Worm (Caenorhabditis elegans) whole organism, mixed stage, embryonic: ENCODE data around the gene srsx-9.

Source experiments
- M03D4.4 ChIP-seq: sonication (generic microtip); optimal IDR thresholded peaks from 2 replicates; lab custom pipeline; 2017; ENCODE audit warnings: mild to moderate bottlenecking, missing genetic modification characterization, missing compliant biosample characterization
- bed-3 ChIP-seq: fragments of 200-800 bp; sonication (Bioruptor generic); optimal IDR thresholded peaks from 3 replicates; lab custom pipeline; 2018; ENCODE audit warnings: mild to moderate bottlenecking, missing genetic modification characterization, moderate library complexity, missing compliant biosample characterization
- blmp-1 ChIP-seq: fragments of 150-350 bp; optimal IDR thresholded peaks from 2 replicates; lab custom pipeline; 2014; ENCODE audit warnings: missing biosample characterization, missing genetic modification characterization
- ceh-39 ChIP-seq: fragments of 150-350 bp; optimal IDR thresholded peaks from 2 replicates; lab custom pipeline; 2014; ENCODE audit warnings: missing biosample characterization, missing genetic modification characterization
- ceh-43 ChIP-seq: fragments of 200-800 bp; sonication (Bioruptor generic); optimal IDR thresholded peaks from 2 replicates; lab custom pipeline; 2018; ENCODE audit warnings: mild to moderate bottlenecking, missing genetic modification characterization, moderate library complexity, missing compliant biosample characterization
- ceh-83 ChIP-seq: fragments of 200-800 bp; sonication (Bioruptor generic); optimal IDR thresholded peaks from 2 replicates; lab custom pipeline; 2018; ENCODE audit warnings: mild to moderate bottlenecking, missing genetic modification characterization, missing compliant biosample characterization
- ces-1 ChIP-seq: fragments of 150-350 bp; optimal IDR thresholded peaks from 2 replicates; lab custom pipeline; 2014; ENCODE audit warnings: missing biosample characterization, missing genetic modification reagents, missing genetic modification characterization
- drap-1 ChIP-seq: fragments of 200-800 bp; sonication (Bioruptor generic); optimal IDR thresholded peaks from 3 replicates; lab custom pipeline; 2018; ENCODE audit warnings: mild to moderate bottlenecking, missing genetic modification characterization, missing compliant biosample characterization
- elt-1 ChIP-seq: sonication (generic microtip); optimal IDR thresholded peaks from 2 replicates; lab custom pipeline; 2017; ENCODE audit warnings: missing genetic modification characterization, mild to moderate bottlenecking, missing compliant biosample characterization, antibody characterized with exemption, moderate library complexity, borderline replicate concordance; ENCODE audit not compliant: insufficient read depth
- elt-3 ChIP-seq: fragments of 150-350 bp; optimal IDR thresholded peaks from 2 replicates; lab custom pipeline; 2014; ENCODE audit warnings: missing biosample characterization, missing genetic modification characterization
- flh-1 ChIP-seq: fragments of 200-800 bp; sonication (Bioruptor generic); optimal IDR thresholded peaks from 2 replicates; lab custom pipeline; 2018; ENCODE audit warnings: mild to moderate bottlenecking, missing genetic modification characterization, moderate library complexity, missing compliant biosample characterization
- ham-2 ChIP-seq: fragments of 200-800 bp; sonication (Bioruptor generic); optimal IDR thresholded peaks from 2 replicates; lab custom pipeline; 2018; ENCODE audit warnings: mild to moderate bottlenecking, missing genetic modification characterization, missing compliant biosample characterization
- hlh-1 ChIP-seq: fragments of 150-350 bp; optimal IDR thresholded peaks from 2 replicates; lab custom pipeline; 2014; ENCODE audit warnings: missing biosample characterization, missing genetic modification reagents, missing genetic modification characterization
- lin-13 ChIP-seq: fragments of 150-350 bp; optimal IDR thresholded peaks from 2 replicates; lab custom pipeline; 2014; ENCODE audit warnings: missing biosample characterization, missing genetic modification characterization
- lin-32 ChIP-seq: fragments of 200-800 bp; sonication (Bioruptor generic); optimal IDR thresholded peaks from 2 replicates; lab custom pipeline; 2018; ENCODE audit warnings: mild to moderate bottlenecking, missing genetic modification characterization, missing compliant biosample characterization
- mab-5 ChIP-seq: fragments of 150-350 bp; optimal IDR thresholded peaks from 2 replicates; lab custom pipeline; 2014; ENCODE audit warnings: missing biosample characterization, missing genetic modification characterization
- mep-1 ChIP-seq: fragments of 150-350 bp; optimal IDR thresholded peaks from 2 replicates; lab custom pipeline; 2017; ENCODE audit warnings: missing biosample characterization, missing genetic modification reagents, missing genetic modification characterization, inconsistent platforms
- mls-2 ChIP-seq: sonication (generic microtip); optimal IDR thresholded peaks from 2 replicates; lab custom pipeline; 2016; ENCODE audit warnings: mild to moderate bottlenecking, missing genetic modification characterization, moderate library complexity, missing compliant biosample characterization
- nhr-2 ChIP-seq: fragments of 150-350 bp; optimal IDR thresholded peaks from 2 replicates; lab custom pipeline; 2014; ENCODE audit warnings: missing biosample characterization, missing genetic modification characterization
- nhr-28 ChIP-seq: fragments of 150-350 bp; optimal IDR thresholded peaks from 2 replicates; lab custom pipeline; 2014; ENCODE audit warnings: missing biosample characterization, missing genetic modification characterization
- nhr-76 ChIP-seq: sonication (generic microtip); optimal IDR thresholded peaks from 2 replicates; lab custom pipeline; 2017; ENCODE audit warnings: missing biosample characterization, missing genetic modification characterization
- pha-4 ChIP-seq: fragments of 150-350 bp; optimal IDR thresholded peaks from 2 replicates; lab custom pipeline; 2018; ENCODE audit warnings: missing biosample characterization, missing genetic modification reagents, missing genetic modification characterization
- sem-2 ChIP-seq: fragments of 200-800 bp; sonication (Bioruptor generic); optimal IDR thresholded peaks from 2 replicates; lab custom pipeline; 2018; ENCODE audit warnings: mild to moderate bottlenecking, missing genetic modification characterization, missing compliant biosample characterization
- snpc-4 ChIP-seq: fragments of 150-350 bp; optimal IDR thresholded peaks from 2 replicates; lab custom pipeline; 2014; ENCODE audit warnings: missing biosample characterization, missing genetic modification characterization
- tbx-8 ChIP-seq: fragments of 200-800 bp; sonication (Bioruptor generic); optimal IDR thresholded peaks from 2 replicates; lab custom pipeline; 2018; ENCODE audit warnings: mild to moderate bottlenecking, missing genetic modification characterization, moderate library complexity, missing compliant biosample characterization
- unc-120 ChIP-seq: sonication (generic microtip); optimal IDR thresholded peaks from 2 replicates; lab custom pipeline; 2017; ENCODE audit warnings: missing genetic modification characterization, missing compliant biosample characterization; ENCODE audit not compliant: poor library complexity, severe bottlenecking
- unc-39 ChIP-seq: fragments of 150-350 bp; optimal IDR thresholded peaks from 2 replicates; lab custom pipeline; 2014; ENCODE audit warnings: missing biosample characterization, missing genetic modification characterization
- unc-62 ChIP-seq: fragments of 150-350 bp; optimal IDR thresholded peaks from 2 replicates; lab custom pipeline; 2014; ENCODE audit warnings: missing biosample characterization, missing genetic modification reagents, missing genetic modification characterization
- zip-8 ChIP-seq: fragments of 150-350 bp; optimal IDR thresholded peaks from 2 replicates; lab custom pipeline; 2014; ENCODE audit warnings: missing biosample characterization, missing genetic modification characterization
- ztf-11 ChIP-seq: fragments of 150-350 bp; optimal IDR thresholded peaks from 2 replicates; lab custom pipeline; 2014; ENCODE audit warnings: missing biosample characterization, missing genetic modification characterization

Gene srsx-9

DNA sequence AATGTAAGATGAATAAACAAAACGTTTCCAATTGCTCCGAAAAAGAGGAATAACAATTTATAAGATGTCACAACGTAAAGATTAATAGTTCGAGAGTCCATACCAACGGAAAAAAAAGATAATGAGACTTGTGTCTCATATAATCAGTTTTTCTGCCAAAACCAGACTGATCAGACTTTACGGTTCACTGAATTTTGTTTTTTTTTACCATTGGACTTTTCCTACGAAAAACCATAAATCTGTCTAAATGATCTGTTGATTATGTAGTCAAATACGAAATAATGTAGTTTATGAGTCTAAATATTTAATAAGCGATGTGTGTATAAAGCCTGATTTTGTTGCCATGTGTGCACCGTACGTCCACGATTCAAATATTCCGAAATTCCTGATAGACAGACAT lies 6.2 kb upstream of the srsx-9 start, which contains the start of gene srsx-11:
srsx-11 (minus strand) TSS at position 101 of the 400 bp plus-strand sequence.
- TF ChIP-seq zip-8 (tag; lab: Kevin White, UChicago) = no peak
- no peak for TF ChIP-seq elt-1
- TF ChIP-seq ces-1 = no peak
- no peak for TF ChIP-seq ceh-83
- TF ChIP-seq unc-39 (tag; lab: Kevin White, UChicago) = no peak

DNA sequence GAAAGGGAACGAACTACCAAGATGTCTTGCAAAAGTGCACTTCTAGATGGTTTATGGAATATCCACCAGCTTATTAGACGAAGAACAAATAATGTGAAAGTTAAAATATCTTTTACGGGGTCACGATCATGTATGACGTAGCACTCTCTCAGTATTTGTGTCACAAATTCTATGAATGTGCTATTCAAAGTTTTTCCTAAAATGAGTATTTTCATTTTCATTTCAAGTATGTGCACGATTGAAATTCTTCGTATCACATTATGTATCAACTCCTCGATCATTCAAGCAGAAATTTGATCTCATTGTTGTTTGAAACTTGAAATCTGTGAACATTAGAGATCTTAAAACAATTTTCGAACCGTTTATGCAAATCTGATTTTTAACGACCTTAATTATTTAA lies 4.7 kb upstream of the srsx-9 start:
- no peak for TF ChIP-seq elt-3 (tag; lab: Kevin White, UChicago)
- no peak for TF ChIP-seq M03D4.4
- no peak for TF ChIP-seq mab-5

DNA sequence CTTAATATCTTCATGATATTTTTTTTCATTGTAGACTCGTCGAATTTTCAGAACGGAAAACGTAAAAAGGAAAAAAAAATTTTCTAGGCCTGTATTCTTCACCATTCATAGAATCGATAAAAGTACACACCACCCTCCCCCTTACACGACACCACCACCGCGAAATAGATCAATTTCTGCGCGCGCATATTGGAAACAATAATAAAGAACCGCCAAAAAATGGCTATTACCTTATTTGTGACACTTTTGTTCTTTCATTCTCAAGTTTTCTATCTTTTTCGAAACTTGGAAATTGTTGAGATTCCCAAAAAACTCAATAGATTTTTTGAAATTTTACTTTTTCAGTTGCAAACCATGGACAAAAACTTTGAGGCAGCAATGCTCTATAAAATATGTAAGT lies 2.3 kb upstream of the srsx-9 start, which contains the start of gene F26G5.1:
F26G5.1 (plus strand) TSS at position 339 of the 400 bp plus-strand sequence.
- TF ChIP-seq flh-1 (GFP tag; lab: Kevin White, UChicago) (no peak), unc-120 (no peak), tbx-8 (GFP tag; lab: Kevin White, UChicago) (no peak), elt-1 (no peak), ceh-39 (tag; lab: Kevin White, UChicago) (no peak), ceh-43 (GFP tag; lab: Kevin White, UChicago) (no peak), blmp-1 (tag; lab: Kevin White, UChicago) (no peak)
- TF ChIP-seq, all 35 proteins: peak for 0

DNA sequence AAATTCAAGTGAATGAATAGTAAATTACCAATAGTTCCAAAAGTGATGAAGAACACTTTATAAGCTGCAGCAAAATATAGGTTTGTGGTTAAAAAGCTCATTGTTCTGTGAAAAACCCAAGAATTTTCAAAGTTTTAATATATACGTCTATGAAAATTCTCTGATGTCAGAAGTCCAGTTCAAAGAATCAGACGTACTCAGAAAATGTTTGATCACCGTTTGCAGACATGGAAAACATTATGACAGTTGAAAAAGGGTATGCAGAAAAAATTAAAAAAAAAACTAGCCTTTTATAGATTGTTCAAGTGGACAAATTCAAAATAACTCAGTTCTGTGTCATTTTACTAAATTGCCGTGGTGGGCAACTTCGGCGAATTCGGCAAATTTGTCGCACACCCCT lies 1.8 kb upstream of the srsx-9 start, which contains the start of gene srsx-10:
srsx-10 (minus strand) TSS at position 101 of the 400 bp plus-strand sequence.
- TF ChIP-seq mep-1 (tag; lab: Kevin White, UChicago) = no peak
- no peak for TF ChIP-seq hlh-1
- no peak for TF ChIP-seq elt-3 (tag; lab: Kevin White, UChicago)
- TF ChIP-seq ceh-39 (tag; lab: Kevin White, UChicago) = no peak
- no peak for TF ChIP-seq drap-1 (GFP tag; lab: Kevin White, UChicago)
- TF ChIP-seq ces-1 = no peak
- no peak for TF ChIP-seq unc-62
- no peak for TF ChIP-seq ceh-43 (GFP tag; lab: Kevin White, UChicago)
- no peak for TF ChIP-seq nhr-76 (tag; lab: Kevin White, UChicago)
- no peak for TF ChIP-seq M03D4.4
- TF ChIP-seq blmp-1 (tag; lab: Kevin White, UChicago) = no peak
- TF ChIP-seq mab-5 = no peak

- TF ChIP-seq ztf-11 (tag; lab: Kevin White, UChicago) = no peak
- no peak for TF ChIP-seq drap-1 (GFP tag; lab: Kevin White, UChicago)
- TF ChIP-seq pha-4 = no peak
- no peak for TF ChIP-seq ceh-83
- TF ChIP-seq sem-2 (GFP tag; lab: Kevin White, UChicago) = no peak
- no peak for TF ChIP-seq mls-2 (tag; lab: Kevin White, UChicago)
- no peak for TF ChIP-seq nhr-28 (tag; lab: Kevin White, UChicago)
- no peak for TF ChIP-seq ham-2 (GFP tag; lab: Kevin White, UChicago)
- no peak for TF ChIP-seq bed-3
- TF ChIP-seq elt-1 = no peak
Observed at ce11 chrV:4969503-4969902, 3.3 kb downstream of the srsx-9 start.

ce11 chrV:4968775-4969174 lies 4.1 kb downstream of the srsx-9 start:
- TF ChIP-seq elt-3 (tag; lab: Kevin White, UChicago) (no peak), snpc-4 (tag; lab: Kevin White, UChicago) (no peak), elt-1 (peak; percentile 97), unc-39 (tag; lab: Kevin White, UChicago) (no peak), lin-13 (tag; lab: Kevin White, UChicago) (no peak), lin-32 (GFP tag; lab: Kevin White, UChicago) (peak; percentile 45), nhr-2 (peak; percentile 47), hlh-1 (peak; percentile 39), mls-2 (tag; lab: Kevin White, UChicago) (no peak)
